Worm (Caenorhabditis elegans) whole organism, L1 larva: Measurements from ENCODE around the gene irld-47.

ENCODE experiments used
- ceh-90 ChIP-seq: sonication (generic microtip); optimal IDR thresholded peaks from 2 replicates; lab custom pipeline; 2016; ENCODE audit warnings: missing genetic modification characterization, missing compliant biosample characterization
- dpl-1 ChIP-seq, 3 experiments: fragments of 150-350 bp in 2 of 3; sonication (generic microtip) in 1 of 3; optimal IDR thresholded peaks; 2 replicates each; lab custom pipeline; 2014 to 2017; ENCODE audit warnings: missing biosample characterization in 3 of 3, missing genetic modification characterization in 3 of 3, missing genetic modification reagents in 3 of 3
- egl-27 ChIP-seq, 2 experiments: fragments of 150-350 bp in 1 of 2; sonication (generic microtip); optimal IDR thresholded peaks; 3 replicates each; lab custom pipeline; 2017 to 2018; ENCODE audit warnings: missing biosample characterization in 2 of 2, missing genetic modification characterization in 2 of 2, missing genetic modification reagents in 2 of 2
- mdl-1 ChIP-seq, 2 experiments: fragments of 150-350 bp; optimal IDR thresholded peaks; 2 replicates each; lab custom pipeline; 2014 to 2017; ENCODE audit warnings: missing biosample characterization in 2 of 2, missing genetic modification characterization in 2 of 2, inconsistent platforms in 1 of 2
- nhr-11 ChIP-seq: fragments of 150-350 bp; optimal IDR thresholded peaks from 2 replicates; lab custom pipeline; 2014; ENCODE audit warnings: missing biosample characterization, missing genetic modification characterization
- nhr-12 ChIP-seq: sonication (generic microtip); optimal IDR thresholded peaks from 2 replicates; lab custom pipeline; 2017; ENCODE audit warnings: missing biosample characterization, missing genetic modification characterization
- nhr-76 ChIP-seq: sonication (generic microtip); optimal IDR thresholded peaks from 2 replicates; lab custom pipeline; 2017; ENCODE audit warnings: missing biosample characterization, missing genetic modification characterization
- rnt-1 ChIP-seq: sonication (generic microtip); optimal IDR thresholded peaks from 2 replicates; lab custom pipeline; 2016; ENCODE audit warnings: mild to moderate bottlenecking, missing genetic modification characterization, moderate library complexity, missing compliant biosample characterization
- snu-23 ChIP-seq: sonication (generic microtip); optimal IDR thresholded peaks from 2 replicates; lab custom pipeline; 2016; ENCODE audit warnings: missing genetic modification characterization, missing compliant biosample characterization
- sox-4 ChIP-seq: sonication (generic microtip); optimal IDR thresholded peaks from 2 replicates; lab custom pipeline; 2016; ENCODE audit warnings: missing genetic modification characterization, missing compliant biosample characterization
- unc-62 ChIP-seq: fragments of 150-350 bp; optimal IDR thresholded peaks from 2 replicates; lab custom pipeline; 2014; ENCODE audit warnings: missing biosample characterization, missing genetic modification reagents, missing genetic modification characterization
- unc-98 ChIP-seq: fragments of 200-800 bp; sonication (Bioruptor generic); IDR thresholded peaks from 2 replicates; pipeline ENCODE4 v1.3.6; 2022; ENCODE audit warnings: missing genetic modification characterization, missing compliant biosample characterization
- zag-1 ChIP-seq: fragments of 150-350 bp; optimal IDR thresholded peaks from 2 replicates; lab custom pipeline; 2014; ENCODE audit warnings: missing biosample characterization, missing genetic modification characterization

- TF ChIP-seq mdl-1 (tag; optimal IDR thresholded peaks at IDR 0.05; lab: Kevin White, UChicago) (no peak), ceh-90 (tag; lab: Kevin White, UChicago) (no peak), unc-98 (GFP tag; lab: Robert Waterston, UW) (no peak), nhr-11 (tag; lab: Kevin White, UChicago) (no peak), unc-62 (no peak), rnt-1 (tag; lab: Kevin White, UChicago) (no peak), sox-4 (tag; lab: Kevin White, UChicago) (no peak), snu-23 (no peak), nhr-12 (tag; lab: Kevin White, UChicago) (no peak), egl-27 (tag; optimal IDR thresholded peaks at IDR 0.05; lab: Kevin White, UChicago) (no peak), dpl-1 (GFP tag; optimal IDR thresholded peaks at IDR 0.05; lab: Kevin White, UChicago) (no peak), zag-1 (tag; lab: Kevin White, UChicago) (no peak), nhr-76 (no peak)
These were observed 47.7 kb upstream of the irld-47 start, which contains the start of gene ztf-17 for ce11 chrII:7870062-7870461.
